Fruit fly (Drosophila melanogaster) whole organism, embryonic: Measurements from ENCODE around the gene CG4041.

Experiments used
- Aef1 ChIP-seq: fragments of 200-800 bp; sonication (Bioruptor generic); IDR thresholded peaks from 3 replicates; pipeline ENCODE4 v1.3.6; 2022; ENCODE audit warnings: missing biosample characterization, missing genetic modification characterization
- Atf6 ChIP-seq: fragments of 200-800 bp; sonication (Bioruptor generic); IDR thresholded peaks from 2 replicates; pipeline ENCODE4 v1.3.6; 2022; ENCODE audit warnings: missing biosample characterization, missing genetic modification characterization
- BtbVII ChIP-seq: fragments of 200-800 bp; sonication (Bioruptor generic); optimal IDR thresholded peaks from 3 replicates; lab custom pipeline; 2017; ENCODE audit warnings: missing biosample characterization, mild to moderate bottlenecking, missing genetic modification characterization
- CG10462 ChIP-seq: fragments of 200-800 bp; sonication (Bioruptor generic); optimal IDR thresholded peaks from 2 replicates; lab custom pipeline; 2016; ENCODE audit warnings: missing biosample characterization, missing genetic modification characterization
- CG10565 ChIP-seq: fragments of 200-800 bp; sonication (Bioruptor generic); optimal IDR thresholded peaks from 3 replicates; lab custom pipeline; 2016; ENCODE audit warnings: missing biosample characterization, mild to moderate bottlenecking, missing genetic modification characterization
- CG11695 ChIP-seq: fragments of 200-800 bp; sonication (Bioruptor generic); IDR thresholded peaks from 3 replicates; pipeline ENCODE4 v1.3.6; 2022; ENCODE audit warnings: missing biosample characterization, missing genetic modification characterization
- CG12071 ChIP-seq: fragments of 200-800 bp; sonication (Bioruptor generic); optimal IDR thresholded peaks from 3 replicates; lab custom pipeline; 2018; ENCODE audit warnings: missing biosample characterization, mild to moderate bottlenecking, missing genetic modification characterization
- CG16779 ChIP-seq: fragments of 200-800 bp; sonication (Bioruptor generic); IDR thresholded peaks from 2 replicates; pipeline ENCODE4 v1.3.6; 2022; ENCODE audit warnings: missing biosample characterization, missing genetic modification characterization
- CG16813 ChIP-seq: fragments of 200-800 bp; sonication (Bioruptor generic); IDR thresholded peaks from 3 replicates; pipeline ENCODE4 v1.3.6; 2022; ENCODE audit warnings: missing biosample characterization, missing genetic modification characterization; ENCODE audit not compliant: partially characterized antibody
- CG18619 ChIP-seq: fragments of 200-800 bp; sonication (Bioruptor generic); optimal IDR thresholded peaks from 3 replicates; lab custom pipeline; 2017; ENCODE audit warnings: missing biosample characterization, mild to moderate bottlenecking, missing genetic modification characterization
- CG2875 ChIP-seq: fragments of 200-800 bp; sonication (Bioruptor generic); optimal IDR thresholded peaks from 2 replicates; lab custom pipeline; 2017; ENCODE audit warnings: missing biosample characterization, mild to moderate bottlenecking, missing genetic modification characterization, missing genetic modification reagents
- CG34224 ChIP-seq: fragments of 200-800 bp; sonication (Bioruptor generic); IDR thresholded peaks from 3 replicates; pipeline ENCODE4 v1.3.6; 2022; ENCODE audit warnings: missing biosample characterization, missing genetic modification characterization; ENCODE audit not compliant: partially characterized antibody
- CG3847 ChIP-seq: fragments of 200-800 bp; sonication (Bioruptor generic); IDR thresholded peaks from 2 replicates; pipeline ENCODE4 v1.3.6; 2022; ENCODE audit warnings: missing biosample characterization, missing genetic modification characterization
- CG6272 ChIP-seq: fragments of 200-800 bp; sonication (Bioruptor generic); IDR thresholded peaks from 2 replicates; pipeline ENCODE4 v1.3.6; 2022; ENCODE audit warnings: missing biosample characterization, missing genetic modification characterization
- CG9215 ChIP-seq: fragments of 200-800 bp; sonication (Bioruptor generic); IDR thresholded peaks from 2 replicates; pipeline ENCODE4 v1.3.6; 2022; ENCODE audit warnings: missing biosample characterization, missing genetic modification characterization
- CG9609 ChIP-seq: fragments of 200-800 bp; sonication (Bioruptor generic); optimal IDR thresholded peaks from 3 replicates; lab custom pipeline; 2016; ENCODE audit warnings: missing biosample characterization, missing genetic modification characterization
- Chrac-16 ChIP-seq: fragments of 200-800 bp; sonication (Bioruptor generic); optimal IDR thresholded peaks from 3 replicates; lab custom pipeline; 2016; ENCODE audit warnings: missing biosample characterization, missing genetic modification characterization
- Dll ChIP-seq: fragments of 200-800 bp; sonication (Bioruptor generic); IDR thresholded peaks from 4 replicates; pipeline ENCODE4 v1.3.6; 2022; ENCODE audit warnings: missing biosample characterization, missing genetic modification characterization; ENCODE audit not compliant: partially characterized antibody
- HLH4C ChIP-seq: fragments of 200-800 bp; sonication (Bioruptor generic); IDR thresholded peaks from 3 replicates; pipeline ENCODE4 v1.3.6; 2022; ENCODE audit warnings: missing biosample characterization, missing genetic modification characterization; ENCODE audit not compliant: partially characterized antibody
- Hr3 ChIP-seq: fragments of 200-800 bp; sonication (Bioruptor generic); optimal IDR thresholded peaks from 3 replicates; lab custom pipeline; 2016; ENCODE audit warnings: missing biosample characterization, missing genetic modification characterization
- Hr51 ChIP-seq, 2 experiments: fragments of 200-800 bp; sonication (Bioruptor generic); optimal IDR thresholded peaks; 2 replicates in 1 of 2; 3 replicates in 1 of 2; lab custom pipeline; 2016 to 2018; ENCODE audit warnings: missing biosample characterization in 2 of 2, missing genetic modification characterization in 2 of 2, mild to moderate bottlenecking in 1 of 2, moderate library complexity in 1 of 2
- Nf-YC ChIP-seq: fragments of 200-800 bp; optimal IDR thresholded peaks from 3 replicates; lab custom pipeline; 2019; ENCODE audit warnings: missing biosample characterization, mild to moderate bottlenecking, missing genetic modification characterization, moderate library complexity
- Pdp1 ChIP-seq, 2 experiments: fragments of 200-800 bp; sonication (Bioruptor generic); optimal IDR thresholded peaks; 3 replicates each; lab custom pipeline; 2016; ENCODE audit warnings: missing biosample characterization in 2 of 2, missing genetic modification characterization in 2 of 2, mild to moderate bottlenecking in 1 of 2, moderate library complexity in 1 of 2
- Rfx ChIP-seq: fragments of 200-800 bp; sonication (Bioruptor generic); IDR thresholded peaks from 2 replicates; pipeline ENCODE4 v1.3.6; 2022; ENCODE audit warnings: missing biosample characterization, missing genetic modification characterization
- ap ChIP-seq: fragments of 200-800 bp; sonication (Bioruptor generic); IDR thresholded peaks from 2 replicates; pipeline ENCODE4 v1.3.6; 2022; ENCODE audit warnings: missing biosample characterization, missing genetic modification characterization
- ato ChIP-seq: fragments of 200-800 bp; sonication (Bioruptor generic); IDR thresholded peaks from 2 replicates; pipeline ENCODE4 v1.3.6; 2022; ENCODE audit warnings: missing biosample characterization, missing genetic modification characterization; ENCODE audit not compliant: partially characterized antibody
- chinmo ChIP-seq: fragments of 200-800 bp; sonication (Bioruptor generic); IDR thresholded peaks from 4 replicates; pipeline ENCODE4 v1.3.6; 2022; ENCODE audit warnings: missing biosample characterization, missing genetic modification characterization; ENCODE audit not compliant: partially characterized antibody
- chn ChIP-seq: fragments of 200-800 bp; sonication (Bioruptor generic); optimal IDR thresholded peaks from 2 replicates; lab custom pipeline; 2016; ENCODE audit warnings: missing biosample characterization, missing genetic modification characterization
- da ChIP-seq: fragments of 200-800 bp; sonication (Bioruptor generic); optimal IDR thresholded peaks from 2 replicates; lab custom pipeline; 2016; ENCODE audit warnings: missing biosample characterization, missing genetic modification characterization
- dmrt11E ChIP-seq: fragments of 200-800 bp; sonication (Bioruptor generic); optimal IDR thresholded peaks from 3 replicates; lab custom pipeline; 2018; ENCODE audit warnings: missing biosample characterization, mild to moderate bottlenecking, missing genetic modification characterization, moderate library complexity
- emc ChIP-seq: fragments of 200-800 bp; sonication (Bioruptor generic); optimal IDR thresholded peaks from 2 replicates; lab custom pipeline; 2016; ENCODE audit warnings: missing biosample characterization, missing genetic modification characterization
- grn ChIP-seq: fragments of 200-800 bp; sonication (Bioruptor generic); optimal IDR thresholded peaks from 3 replicates; lab custom pipeline; 2017; ENCODE audit warnings: missing biosample characterization, missing genetic modification characterization
- inv ChIP-seq: fragments of 200-800 bp; sonication (Bioruptor generic); IDR thresholded peaks from 2 replicates; pipeline ENCODE4 v1.3.6; 2022; ENCODE audit warnings: missing biosample characterization, missing genetic modification characterization; ENCODE audit not compliant: partially characterized antibody
- kah ChIP-seq: fragments of 200-800 bp; sonication (Bioruptor generic); optimal IDR thresholded peaks from 2 replicates; lab custom pipeline; 2018; ENCODE audit warnings: missing biosample characterization, mild to moderate bottlenecking, missing genetic modification characterization
- lab ChIP-seq: fragments of 200-800 bp; sonication (Bioruptor generic); optimal IDR thresholded peaks from 3 replicates; lab custom pipeline; 2017; ENCODE audit warnings: missing biosample characterization, missing genetic modification characterization, mild to moderate bottlenecking, moderate library complexity, missing genetic modification reagents
- nerfin-2 ChIP-seq: fragments of 200-800 bp; sonication (Bioruptor generic); IDR thresholded peaks from 2 replicates; pipeline ENCODE4 v1.3.6; 2022; ENCODE audit warnings: missing biosample characterization, missing genetic modification characterization; ENCODE audit not compliant: partially characterized antibody
- peb ChIP-seq: fragments of 200-800 bp; sonication (Bioruptor generic); IDR thresholded peaks from 2 replicates; pipeline ENCODE4 v1.3.6; 2022; ENCODE audit warnings: missing biosample characterization, missing genetic modification characterization
- pho ChIP-seq: fragments of 200-800 bp; sonication (Bioruptor generic); optimal IDR thresholded peaks from 2 replicates; lab custom pipeline; 2016; ENCODE audit warnings: missing biosample characterization, missing genetic modification characterization
- row ChIP-seq: fragments of 200-800 bp; sonication (Bioruptor generic); IDR thresholded peaks from 3 replicates; pipeline ENCODE4 v1.3.6; 2022; ENCODE audit warnings: missing biosample characterization, missing genetic modification characterization
- sens-2 ChIP-seq: fragments of 200-800 bp; sonication (Bioruptor generic); IDR thresholded peaks from 2 replicates; pipeline ENCODE4 v1.3.6; 2022; ENCODE audit warnings: missing biosample characterization, missing genetic modification characterization
- sisA ChIP-seq: fragments of 200-800 bp; sonication (Bioruptor generic); IDR thresholded peaks from 2 replicates; pipeline ENCODE4 v1.3.6; 2022; ENCODE audit warnings: missing biosample characterization, missing genetic modification characterization
- stc ChIP-seq: fragments of 200-800 bp; sonication (Bioruptor generic); IDR thresholded peaks from 2 replicates; pipeline ENCODE4 v1.3.6; 2022; ENCODE audit warnings: missing biosample characterization, missing genetic modification characterization
- stwl ChIP-seq: fragments of 200-800 bp; sonication (Bioruptor generic); optimal IDR thresholded peaks from 3 replicates; lab custom pipeline; 2018; ENCODE audit warnings: missing biosample characterization, mild to moderate bottlenecking, missing genetic modification characterization, moderate library complexity
- tgo ChIP-seq: fragments of 200-800 bp; sonication (Bioruptor generic); IDR thresholded peaks from 3 replicates; pipeline ENCODE4 v1.3.6; 2022; ENCODE audit warnings: missing biosample characterization, missing genetic modification characterization
- vfl ChIP-seq: fragments of 200-800 bp; sonication (Bioruptor generic); optimal IDR thresholded peaks from 2 replicates; lab custom pipeline; 2016; ENCODE audit warnings: missing biosample characterization, missing genetic modification characterization
- wdn ChIP-seq: fragments of 200-800 bp; sonication (Bioruptor generic); IDR thresholded peaks from 2 replicates; pipeline ENCODE4 v1.3.6; 2022; ENCODE audit warnings: missing biosample characterization, missing genetic modification characterization
- zf30C ChIP-seq: fragments of 200-800 bp; sonication (Bioruptor generic); optimal IDR thresholded peaks from 3 replicates; lab custom pipeline; 2018; ENCODE audit warnings: missing biosample characterization, mild to moderate bottlenecking, missing genetic modification characterization
- zfh1 ChIP-seq: fragments of 200-800 bp; sonication (Bioruptor generic); IDR thresholded peaks from 3 replicates; pipeline ENCODE4 v1.3.6; 2022; ENCODE audit warnings: missing biosample characterization, missing genetic modification characterization

CG4041 gene

DNA sequence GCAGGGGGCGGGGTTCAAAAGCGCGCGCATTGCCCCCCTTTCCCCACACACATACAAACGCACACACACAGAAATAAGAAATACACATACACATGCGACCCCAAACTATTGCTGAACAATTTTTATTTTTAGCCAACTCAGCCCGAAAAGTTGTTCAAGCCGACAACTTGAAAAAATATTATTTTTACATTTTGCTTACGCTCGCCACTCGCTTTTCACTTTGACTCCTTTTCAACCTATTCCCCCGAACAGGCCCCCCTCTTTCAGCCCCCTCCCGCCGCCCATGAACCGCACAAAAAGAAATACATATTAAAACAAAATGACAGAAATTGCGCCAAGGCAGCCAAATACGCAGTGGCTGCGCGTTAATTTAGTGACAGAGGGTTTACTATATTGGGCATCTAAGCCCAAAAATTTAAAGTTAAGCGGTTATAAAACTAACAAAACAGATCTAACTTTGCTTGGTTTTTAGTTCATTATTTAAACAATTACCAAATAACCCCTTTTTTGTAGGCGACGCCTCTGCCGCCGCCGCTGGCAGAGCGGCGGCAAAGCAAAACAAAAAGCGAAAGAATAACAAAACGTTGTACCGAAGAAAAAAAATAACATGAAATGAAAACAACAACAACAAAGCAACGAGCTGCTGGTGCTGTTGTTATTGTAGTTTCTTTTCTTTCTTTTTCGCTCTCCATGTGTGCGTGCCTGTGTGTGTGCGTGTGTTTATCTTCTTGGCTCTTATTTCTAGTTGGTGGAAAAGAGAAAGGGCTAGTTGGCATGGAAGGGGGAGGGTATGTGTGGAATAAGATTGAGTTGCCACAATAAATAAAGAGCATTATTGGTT, 8.1 kb downstream of the CG4041 start (continued):
- TF ChIP-seq CG2875 (GFP tag; lab: Kevin White, UChicago) (peak; percentile 99), CG11695 (GFP tag; lab: Robert Waterston, UW) (peak; percentile 100), dmrt11E (tag; lab: Kevin White, UChicago) (peak; percentile 100), inv (GFP tag; lab: Robert Waterston, UW) (peak; percentile 13; the same call in 1 of the 2 replicates), CG18619 (GFP tag; lab: Kevin White, UChicago) (peak; percentile 100), Pdp1 (GFP tag; optimal IDR thresholded peaks at IDR 0.05; lab: Kevin White, UChicago) (peak; percentile 100), Nf-YC (tag; lab: Kevin White, UChicago) (peak; percentile 94), HLH4C (GFP tag; lab: Robert Waterston, UW) (peak; percentile 27; the same call in 1 of the 3 replicates), Chrac-16 (GFP tag; lab: Kevin White, UChicago) (peak; percentile 100), CG10462 (GFP tag; lab: Kevin White, UChicago) (peak; percentile 99), pho (peak; percentile 99), CG34224 (no peak), row (GFP tag; lab: Robert Waterston, UW) (peak; percentile 100), CG12071 (GFP tag; lab: Kevin White, UChicago) (peak; percentile 100), chn (GFP tag; lab: Kevin White, UChicago) (peak; percentile 100), Hr3 (GFP tag; lab: Kevin White, UChicago) (peak; percentile 100), zfh1 (GFP tag; lab: Robert Waterston, UW) (peak; percentile 100), Hr51 (GFP tag; optimal IDR thresholded peaks at IDR 0.05; lab: Kevin White, UChicago) (peak; percentile 100), CG6272 (GFP tag; lab: Robert Waterston, UW) (peak; percentile 100), tgo (GFP tag; lab: Robert Waterston, UW) (peak; percentile 100), grn (GFP tag; lab: Kevin White, UChicago) (peak; percentile 96), Dll (GFP tag; lab: Robert Waterston, UW) (no peak), stc (GFP tag; lab: Robert Waterston, UW) (peak; percentile 100), peb (GFP tag; lab: Robert Waterston, UW) (peak; percentile 99), ato (GFP tag; lab: Robert Waterston, UW) (no peak), sisA (peak; percentile 100), emc (GFP tag; lab: Kevin White, UChicago) (peak; percentile 99), CG10565 (GFP tag; lab: Kevin White, UChicago) (peak; percentile 98), Atf6 (GFP tag; lab: Robert Waterston, UW) (peak; percentile 100), kah (GFP tag; lab: Kevin White, UChicago) (peak; percentile 99), CG9215 (peak; percentile 99), zf30C (GFP tag; lab: Kevin White, UChicago) (peak; percentile 65), vfl (GFP tag; lab: Kevin White, UChicago) (peak; percentile 100), nerfin-2 (GFP tag; lab: Robert Waterston, UW) (no peak), chinmo (0 out of 4 replicates have a peak, but pooled peaks have one; percentile 28), CG16813 (GFP tag; lab: Robert Waterston, UW) (no peak), sens-2 (GFP tag; lab: Robert Waterston, UW) (peak; percentile 100), Rfx (peak; percentile 100), BtbVII (peak; percentile 100), stwl (tag; lab: Kevin White, UChicago) (peak; percentile 76), wdn (GFP tag; lab: Robert Waterston, UW) (peak; percentile 100), CG9609 (GFP tag; lab: Kevin White, UChicago) (peak; percentile 100), CG3847 (peak; percentile 100), CG16779 (GFP tag; lab: Robert Waterston, UW) (peak; percentile 100), lab (GFP tag; lab: Kevin White, UChicago) (peak; percentile 100), ap (peak; percentile 99), Aef1 (GFP tag; lab: Robert Waterston, UW) (peak; percentile 100), da (GFP tag; lab: Kevin White, UChicago) (peak; percentile 99)
